Worm (Caenorhabditis elegans) whole organism, late embryonic: ENCODE results near the gene pgl-1.

Experiments used
- ceh-34 ChIP-seq: sonication (generic microtip); optimal IDR thresholded peaks from 2 replicates; lab custom pipeline; 2016; ENCODE audit warnings: mild to moderate bottlenecking, missing genetic modification characterization, missing compliant biosample characterization
- dve-1 ChIP-seq: sonication (generic microtip); optimal IDR thresholded peaks from 2 replicates; lab custom pipeline; 2017; ENCODE audit warnings: antibody characterized with exemption, mild to moderate bottlenecking, missing genetic modification characterization, missing compliant biosample characterization
- gmeb-2 ChIP-seq: sonication (generic microtip); optimal IDR thresholded peaks from 2 replicates; lab custom pipeline; 2016; ENCODE audit warnings: missing genetic modification characterization, inconsistent platforms, missing compliant biosample characterization
- nfya-1 ChIP-seq: sonication (generic microtip); optimal IDR thresholded peaks from 2 replicates; lab custom pipeline; 2017; ENCODE audit warnings: missing genetic modification characterization, mild to moderate bottlenecking, missing compliant biosample characterization, antibody characterized with exemption, moderate library complexity
- pag-3 ChIP-seq: sonication (generic microtip); optimal IDR thresholded peaks from 2 replicates; lab custom pipeline; 2016; ENCODE audit warnings: missing compliant biosample characterization, missing genetic modification characterization, borderline replicate concordance
- sox-4 ChIP-seq: sonication (generic microtip); optimal IDR thresholded peaks from 2 replicates; lab custom pipeline; 2017; ENCODE audit warnings: mild to moderate bottlenecking, missing genetic modification characterization, inconsistent platforms, missing compliant biosample characterization
- tbx-2 ChIP-seq: sonication (generic microtip); optimal IDR thresholded peaks from 2 replicates; lab custom pipeline; 2016; ENCODE audit warnings: missing genetic modification characterization, missing compliant biosample characterization

ce11 chrIV:7025835-7026234 lies 48.7 kb upstream of the pgl-1 start:
- no peak for TF ChIP-seq ceh-34
- TF ChIP-seq sox-4 (tag; lab: Kevin White, UChicago) = no peak
- no peak for TF ChIP-seq gmeb-2 (tag; lab: Kevin White, UChicago)
- no peak for TF ChIP-seq pag-3
- TF ChIP-seq tbx-2 (tag; lab: Kevin White, UChicago) = no peak
- no peak for TF ChIP-seq nfya-1 (tag; lab: Kevin White, UChicago)
- no peak for TF ChIP-seq dve-1
